Fruit fly (Drosophila melanogaster): ENCODE data around the gene CG7542.

dm6 chr3L:17506005-17506760, 43.4 kb upstream of the CG7542 start:
- TF ChIP-seq CG33017 (tag; optimal IDR thresholded peaks at IDR 0.05) (no peak), ovo (GFP tag; optimal IDR thresholded peaks at IDR 0.05) (no peak), CG7101 (tag; optimal IDR thresholded peaks at IDR 0.05) (no peak), toe (GFP tag; optimal IDR thresholded peaks at IDR 0.05) (no peak), Clk (GFP tag; optimal IDR thresholded peaks at IDR 0.05) (no peak)
